Worm (Caenorhabditis elegans): ENCODE results near the gene fbxl-4.

- TF ChIP-seq madf-3 (GFP tag; IDR thresholded peaks at IDR 0.05) (no peak), repo-1 (tag; optimal IDR thresholded peaks at IDR 0.05) (no peak), madf-6 (GFP tag; IDR thresholded peaks at IDR 0.05) (no peak), aptf-2 (GFP tag; conservative IDR thresholded peaks at IDR 0.05) (no peak), ekl-4 (GFP tag; IDR thresholded peaks at IDR 0.05) (no peak), F57C9.4 (tag; optimal IDR thresholded peaks at IDR 0.05) (no peak)
Observed at ce11 chrX:6618712-6619111, 30.1 kb downstream of the fbxl-4 start, which contains the start of gene kqt-1.

Data from whole organism, young adult.